Fruit fly (Drosophila melanogaster) whole organism, embryonic: ENCODE results near the gene CG7550.
A peak's percentile ranks its signal among the peaks of the same experiment; 100 is the strongest.

ENCODE experiments used
- B-H1 ChIP-seq: fragments of 200-800 bp; sonication (Bioruptor generic); IDR thresholded peaks from 3 replicates; pipeline ENCODE4 v1.3.6; 2022; ENCODE audit warnings: missing biosample characterization, missing genetic modification characterization
- B-H2 ChIP-seq: fragments of 200-800 bp; sonication (Bioruptor generic); optimal IDR thresholded peaks from 2 replicates; lab custom pipeline; 2018; ENCODE audit warnings: missing biosample characterization, mild to moderate bottlenecking, missing genetic modification characterization
- CG11456 ChIP-seq: fragments of 200-800 bp; sonication (Bioruptor generic); IDR thresholded peaks from 3 replicates; pipeline ENCODE4 v1.3.6; 2022; ENCODE audit warnings: missing biosample characterization, missing genetic modification characterization
- CG12769 ChIP-seq: fragments of 200-800 bp; sonication (Bioruptor generic); optimal IDR thresholded peaks from 2 replicates; lab custom pipeline; 2019; ENCODE audit warnings: missing biosample characterization, mild to moderate bottlenecking, missing genetic modification characterization, moderate library complexity
- CG13287 ChIP-seq: fragments of 200-800 bp; sonication (Bioruptor generic); IDR thresholded peaks from 2 replicates; pipeline ENCODE4 v1.3.6; 2022; ENCODE audit warnings: missing biosample characterization, missing genetic modification characterization; ENCODE audit not compliant: partially characterized antibody
- CG13894 ChIP-seq: fragments of 200-800 bp; sonication (Bioruptor generic); optimal IDR thresholded peaks from 3 replicates; lab custom pipeline; 2018; ENCODE audit warnings: missing biosample characterization, mild to moderate bottlenecking, missing genetic modification characterization, moderate library complexity
- CG14710 ChIP-seq: fragments of 200-800 bp; sonication (Bioruptor generic); optimal IDR thresholded peaks from 3 replicates; lab custom pipeline; 2019; ENCODE audit warnings: missing biosample characterization, mild to moderate bottlenecking, missing genetic modification characterization, moderate library complexity
- CG15479 ChIP-seq: fragments of 200-800 bp; sonication (Bioruptor generic); optimal IDR thresholded peaks from 3 replicates; lab custom pipeline; 2019; ENCODE audit warnings: missing biosample characterization, mild to moderate bottlenecking, missing genetic modification characterization, moderate library complexity
- CG1647 ChIP-seq: fragments of 200-800 bp; sonication (Bioruptor generic); optimal IDR thresholded peaks from 3 replicates; lab custom pipeline; 2016; ENCODE audit warnings: missing biosample characterization, missing genetic modification characterization
- CG16813 ChIP-seq: fragments of 200-800 bp; sonication (Bioruptor generic); IDR thresholded peaks from 3 replicates; pipeline ENCODE4 v1.3.6; 2022; ENCODE audit warnings: missing biosample characterization, missing genetic modification characterization; ENCODE audit not compliant: partially characterized antibody
- CG16815 ChIP-seq: fragments of 200-800 bp; sonication (Bioruptor generic); optimal IDR thresholded peaks from 3 replicates; lab custom pipeline; 2017; ENCODE audit warnings: missing biosample characterization, mild to moderate bottlenecking, missing genetic modification characterization
- CG16863 ChIP-seq: fragments of 200-800 bp; sonication (Bioruptor generic); optimal IDR thresholded peaks from 3 replicates; lab custom pipeline; 2016; ENCODE audit warnings: missing biosample characterization, missing genetic modification characterization
- CG17802 ChIP-seq: fragments of 200-800 bp; sonication (Bioruptor generic); optimal IDR thresholded peaks from 2 replicates; lab custom pipeline; 2018; ENCODE audit warnings: missing biosample characterization, mild to moderate bottlenecking, missing genetic modification characterization, moderate library complexity
- CG18619 ChIP-seq: fragments of 200-800 bp; sonication (Bioruptor generic); optimal IDR thresholded peaks from 3 replicates; lab custom pipeline; 2017; ENCODE audit warnings: missing biosample characterization, mild to moderate bottlenecking, missing genetic modification characterization
- CG2202 ChIP-seq: fragments of 200-800 bp; sonication (Bioruptor generic); optimal IDR thresholded peaks from 2 replicates; lab custom pipeline; 2018; ENCODE audit warnings: missing biosample characterization, mild to moderate bottlenecking, missing genetic modification characterization
- CG30020 ChIP-seq: fragments of 200-800 bp; optimal IDR thresholded peaks from 2 replicates; lab custom pipeline; 2019; ENCODE audit warnings: missing biosample characterization, mild to moderate bottlenecking, missing genetic modification characterization, moderate library complexity
- CG34422 ChIP-seq: fragments of 200-800 bp; sonication (Bioruptor generic); IDR thresholded peaks from 3 replicates; pipeline ENCODE4 v1.3.6; 2022; ENCODE audit warnings: missing biosample characterization, missing genetic modification characterization
- CG3726 ChIP-seq: fragments of 200-800 bp; sonication (Bioruptor generic); IDR thresholded peaks from 3 replicates; pipeline ENCODE4, ENCODE4 v1.3.6; 2022; ENCODE audit warnings: missing biosample characterization, missing genetic modification characterization
- CG3847 ChIP-seq: fragments of 200-800 bp; sonication (Bioruptor generic); IDR thresholded peaks from 2 replicates; pipeline ENCODE4 v1.3.6; 2022; ENCODE audit warnings: missing biosample characterization, missing genetic modification characterization
- CG4328 ChIP-seq: fragments of 200-800 bp; sonication (Bioruptor generic); optimal IDR thresholded peaks from 3 replicates; lab custom pipeline; 2017; ENCODE audit warnings: missing biosample characterization, missing genetic modification reagents, missing genetic modification characterization
- CG4404 ChIP-seq: fragments of 200-800 bp; sonication (Bioruptor generic); IDR thresholded peaks from 2 replicates; pipeline ENCODE4 v1.3.6; 2022; ENCODE audit warnings: missing biosample characterization, missing genetic modification characterization
- CG4617 ChIP-seq: fragments of 200-800 bp; sonication (Bioruptor generic); optimal IDR thresholded peaks from 3 replicates; lab custom pipeline; 2016; ENCODE audit warnings: missing biosample characterization, missing genetic modification characterization, borderline replicate concordance
- CG5245 ChIP-seq: fragments of 200-800 bp; sonication (Bioruptor generic); optimal IDR thresholded peaks from 3 replicates; lab custom pipeline; 2016; ENCODE audit warnings: missing biosample characterization, missing genetic modification characterization
- CG6765 ChIP-seq: fragments of 200-800 bp; sonication (Bioruptor generic); optimal IDR thresholded peaks from 3 replicates; lab custom pipeline; 2017; ENCODE audit warnings: missing biosample characterization, mild to moderate bottlenecking, missing genetic modification characterization
- CG9876 ChIP-seq: fragments of 200-800 bp; sonication (Bioruptor generic); optimal IDR thresholded peaks from 2 replicates; lab custom pipeline; 2016; ENCODE audit warnings: missing biosample characterization, missing genetic modification characterization
- Dad ChIP-seq: fragments of 200-800 bp; sonication (Bioruptor generic); optimal IDR thresholded peaks from 3 replicates; lab custom pipeline; 2016; ENCODE audit warnings: missing biosample characterization, missing genetic modification characterization
- Deaf1 ChIP-seq: fragments of 200-800 bp; optimal IDR thresholded peaks from 3 replicates; lab custom pipeline; 2019; ENCODE audit warnings: missing biosample characterization, mild to moderate bottlenecking, missing genetic modification characterization, moderate library complexity
- Dll ChIP-seq: fragments of 200-800 bp; sonication (Bioruptor generic); IDR thresholded peaks from 4 replicates; pipeline ENCODE4 v1.3.6; 2022; ENCODE audit warnings: missing biosample characterization, missing genetic modification characterization; ENCODE audit not compliant: partially characterized antibody
- E2f2 ChIP-seq: fragments of 200-800 bp; sonication (Bioruptor generic); IDR thresholded peaks from 2 replicates; pipeline ENCODE4 v1.3.6; 2022; ENCODE audit warnings: missing biosample characterization, missing genetic modification characterization
- Eip74EF ChIP-seq, 2 experiments: fragments of 200-800 bp in 1 of 2; fragments of >200 bp in 1 of 2; sonication (Bioruptor generic) in 1 of 2; optimal IDR thresholded peaks; 2 replicates each; lab custom pipeline; 2017 to 2019; ENCODE audit warnings: missing biosample characterization in 2 of 2, missing genetic modification characterization in 2 of 2, mild to moderate bottlenecking in 1 of 2, moderate library complexity in 1 of 2
- GATAe ChIP-seq: fragments of 200-800 bp; sonication (Bioruptor generic); conservative IDR thresholded peaks from 2 replicates; pipeline ENCODE4 v1.3.6; 2022; ENCODE audit warnings: missing biosample characterization, missing genetic modification characterization
- Hsf ChIP-seq: fragments of 200-800 bp; sonication (Bioruptor generic); optimal IDR thresholded peaks from 3 replicates; lab custom pipeline; 2016; ENCODE audit warnings: missing biosample characterization, missing genetic modification characterization
- Meics ChIP-seq: fragments of 200-800 bp; sonication (Bioruptor generic); optimal IDR thresholded peaks from 2 replicates; lab custom pipeline; 2017; ENCODE audit warnings: missing biosample characterization, mild to moderate bottlenecking, missing genetic modification characterization
- Nf-YB ChIP-seq: fragments of 200-800 bp; sonication (Bioruptor generic); optimal IDR thresholded peaks from 3 replicates; lab custom pipeline; 2019; ENCODE audit warnings: missing biosample characterization, mild to moderate bottlenecking, missing genetic modification characterization, moderate library complexity
- Poxn ChIP-seq: fragments of 200-800 bp; sonication (Bioruptor generic); IDR thresholded peaks from 2 replicates; pipeline ENCODE4 v1.3.6; 2022; ENCODE audit warnings: missing biosample characterization, missing genetic modification characterization
- Side ChIP-seq: fragments of 200-800 bp; sonication (Bioruptor generic); optimal IDR thresholded peaks from 2 replicates; lab custom pipeline; 2016; ENCODE audit warnings: missing biosample characterization, missing genetic modification characterization
- Sin3A ChIP-seq: fragments of >200 bp; optimal IDR thresholded peaks from 2 replicates; lab custom pipeline; 2018
- Tbp ChIP-seq: fragments of >200 bp; optimal IDR thresholded peaks from 2 replicates; lab custom pipeline; 2018; ENCODE audit warnings: missing biosample characterization, missing genetic modification characterization
- ato ChIP-seq: fragments of 200-800 bp; sonication (Bioruptor generic); IDR thresholded peaks from 2 replicates; pipeline ENCODE4 v1.3.6; 2022; ENCODE audit warnings: missing biosample characterization, missing genetic modification characterization; ENCODE audit not compliant: partially characterized antibody
- danr ChIP-seq: fragments of 200-800 bp; sonication (Bioruptor generic); IDR thresholded peaks from 2 replicates; pipeline ENCODE4 v1.3.6; 2022; ENCODE audit warnings: missing biosample characterization, missing genetic modification characterization
- dysf ChIP-seq: fragments of 200-800 bp; sonication (Bioruptor generic); IDR thresholded peaks from 3 replicates; pipeline ENCODE4 v1.3.6; 2022; ENCODE audit warnings: missing biosample characterization, missing genetic modification characterization
- eve ChIP-seq, 2 experiments: fragments of >200 bp; optimal IDR thresholded peaks; 2 replicates each; lab custom pipeline; 2017; ENCODE audit warnings: missing biosample characterization in 2 of 2, missing genetic modification characterization in 2 of 2
- gro ChIP-seq: fragments of 200-800 bp; sonication (Bioruptor generic); optimal IDR thresholded peaks from 2 replicates; lab custom pipeline; 2016; ENCODE audit warnings: missing biosample characterization, missing genetic modification characterization
- kni ChIP-seq: fragments of 200-800 bp; sonication (Bioruptor generic); optimal IDR thresholded peaks from 3 replicates; lab custom pipeline; 2017; ENCODE audit warnings: mild to moderate bottlenecking, missing biosample characterization, missing genetic modification reagents, missing genetic modification characterization
- lilli ChIP-seq: fragments of 200-800 bp; sonication (Bioruptor generic); optimal IDR thresholded peaks from 3 replicates; lab custom pipeline; 2016; ENCODE audit warnings: missing biosample characterization, missing genetic modification characterization
- mld ChIP-seq: fragments of 200-800 bp; sonication (Bioruptor generic); IDR thresholded peaks from 3 replicates; pipeline ENCODE4 v1.3.6; 2022; ENCODE audit warnings: missing biosample characterization, missing genetic modification characterization; ENCODE audit not compliant: partially characterized antibody
- p53 ChIP-seq: fragments of 200-800 bp; sonication (Bioruptor generic); optimal IDR thresholded peaks from 2 replicates; lab custom pipeline; 2016; ENCODE audit warnings: missing biosample characterization, missing genetic modification characterization
- pzg ChIP-seq: fragments of 200-800 bp; sonication (Bioruptor generic); optimal IDR thresholded peaks from 3 replicates; lab custom pipeline; 2018; ENCODE audit warnings: missing biosample characterization, mild to moderate bottlenecking, missing genetic modification characterization, moderate library complexity
- sens ChIP-seq: fragments of 200-800 bp; sonication (Bioruptor generic); peaks from one replicate; lab custom pipeline; 2016; ENCODE audit warnings: missing biosample characterization, missing genetic modification characterization
- tin ChIP-seq: fragments of 200-800 bp; sonication (Bioruptor generic); optimal IDR thresholded peaks from 3 replicates; lab custom pipeline; 2016; ENCODE audit warnings: missing biosample characterization, missing genetic modification characterization

The CG7550 gene

DNA sequence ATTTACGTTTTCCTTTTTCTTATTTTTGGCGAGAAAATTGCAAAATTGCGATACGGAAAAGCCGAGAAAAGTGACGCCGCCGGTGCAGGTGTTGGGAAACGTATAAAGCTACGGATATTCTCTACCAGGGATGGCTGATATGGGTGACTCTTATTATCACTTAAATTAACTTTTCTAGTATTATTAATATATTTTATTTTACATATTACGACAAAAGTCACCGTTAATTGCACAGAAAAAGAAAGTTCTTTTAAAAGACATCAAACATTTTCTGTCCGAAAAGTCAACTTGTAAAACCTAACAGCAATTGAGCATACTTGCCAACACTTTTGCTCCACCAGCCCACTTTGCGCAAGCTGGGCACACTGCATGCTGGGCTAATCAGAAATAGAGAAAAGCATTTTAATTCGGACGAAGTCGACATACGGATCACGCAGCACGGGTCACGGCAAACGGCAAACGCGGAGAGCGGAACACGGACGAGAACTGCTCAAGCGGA lies 3.4 kb upstream of the CG7550 start, which contains the start of the genes Cds and Uba2 (continued):
- TF ChIP-seq tin (peak; percentile 94), ato (GFP tag; lab: Robert Waterston, UW) (peak; percentile 31; the same call in 1 of the 2 replicates), B-H2 (GFP tag; lab: Kevin White, UChicago) (peak; percentile 95), CG15479 (GFP tag; lab: Kevin White, UChicago) (no peak), Tbp (GFP tag; lab: Kevin White, UChicago) (no peak), CG16815 (peak; percentile 87), CG16863 (GFP tag; lab: Kevin White, UChicago) (peak; percentile 75), Meics (GFP tag; lab: Kevin White, UChicago) (peak; percentile 94), CG3726 (peak; percentile 75; the same call in 2 of the 3 replicates), CG5245 (GFP tag; lab: Kevin White, UChicago) (peak; percentile 74), eve (GFP tag; optimal IDR thresholded peaks at IDR 0.05; lab: Kevin White, UChicago) (no peak), E2f2 (GFP tag; lab: Robert Waterston, UW) (peak; percentile 73), CG13287 (peak; percentile 60), CG17802 (peak; percentile 51), CG4328 (GFP tag; lab: Kevin White, UChicago) (peak; percentile 93), p53 (GFP tag; lab: Kevin White, UChicago) (peak; percentile 40), gro (GFP tag; lab: Kevin White, UChicago) (peak; percentile 81), CG4617 (GFP tag; lab: Kevin White, UChicago) (peak; percentile 88), CG13894 (tag; lab: Kevin White, UChicago) (peak; percentile 95), Side (GFP tag; lab: Kevin White, UChicago) (peak; percentile 69), CG6765 (GFP tag; lab: Kevin White, UChicago) (peak; percentile 89), pzg (GFP tag; lab: Kevin White, UChicago) (peak; percentile 82), sens (GFP tag; lab: Kevin White, UChicago) (peak; percentile 96), CG4404 (GFP tag; lab: Robert Waterston, UW) (peak; percentile 91), GATAe (GFP tag; lab: Robert Waterston, UW) (peak; percentile 89; the same call in 1 of the 2 replicates), CG2202 (tag; lab: Kevin White, UChicago) (peak; percentile 88), CG30020 (peak; percentile 82), lilli (GFP tag; lab: Kevin White, UChicago) (peak; percentile 94), dysf (GFP tag; lab: Robert Waterston, UW) (peak; percentile 92), mld (no peak), Nf-YB (peak; percentile 73), danr (peak; percentile 81), Poxn (GFP tag; lab: Robert Waterston, UW) (peak; percentile 81), CG16813 (GFP tag; lab: Robert Waterston, UW) (peak; percentile 39; the same call in 1 of the 3 replicates), CG3847 (GFP tag; lab: Robert Waterston, UW) (peak; percentile 97), Eip74EF (GFP tag; optimal IDR thresholded peaks at IDR 0.05; lab: Kevin White, UChicago) (peak in 1 of 2 experiments; percentile 71), CG1647 (peak; percentile 54), Dad (GFP tag; lab: Kevin White, UChicago) (peak; percentile 57), CG11456 (GFP tag; lab: Robert Waterston, UW) (peak; percentile 91), CG12769 (tag; lab: Kevin White, UChicago) (no peak), CG34422 (GFP tag; lab: Robert Waterston, UW) (peak; percentile 94), B-H1 (GFP tag; lab: Robert Waterston, UW) (peak; percentile 76), Hsf (peak; percentile 87), CG9876 (GFP tag; lab: Kevin White, UChicago) (peak; percentile 58), Sin3A (lab: Kevin White, UChicago) (peak; percentile 74), Deaf1 (tag; lab: Kevin White, UChicago) (no peak), Dll (no peak), CG14710 (tag; lab: Kevin White, UChicago) (peak; percentile 95), CG18619 (peak; percentile 91), kni (GFP tag; lab: Kevin White, UChicago) (peak; percentile 76)
